Fruit fly (Drosophila melanogaster): ENCODE measurements around the gene ClC-c.

dm6 chr3L:16145282-16145681, 55.0 kb downstream of the ClC-c start:
- TF ChIP-seq dmrt93B (GFP tag; optimal IDR thresholded peaks at IDR 0.05), result no peak
- no peak for TF ChIP-seq lola (GFP tag; optimal IDR thresholded peaks at IDR 0.05)
